Worm (Caenorhabditis elegans): Measurements from ENCODE around the gene hphd-1.

- TF ChIP-seq flt-1 (GFP tag; IDR thresholded peaks at IDR 0.05) = no peak
- no peak for TF ChIP-seq cog-1 (tag; optimal IDR thresholded peaks at IDR 0.05)
- TF ChIP-seq tab-1 (GFP tag; IDR thresholded peaks at IDR 0.05) = no peak
- TF ChIP-seq klf-2 (GFP tag; conservative IDR thresholded peaks at IDR 0.05) = no peak
- no peak for TF ChIP-seq ztf-23 (GFP tag; IDR thresholded peaks at IDR 0.05)
- TF ChIP-seq T22C8.4 (GFP tag; IDR thresholded peaks at IDR 0.05) = no peak
- TF ChIP-seq ztf-29 (GFP tag; IDR thresholded peaks at IDR 0.05) = no peak
These were observed 33.1 kb upstream of the hphd-1 start for ce11 chrII:13029290-13030050.
